Worm (Caenorhabditis elegans) whole organism, L3 larva: Measurements from ENCODE around the gene srh-128.

Experiments used
- ZK546.5 ChIP-seq: sonication (generic microtip); optimal IDR thresholded peaks from 2 replicates; lab custom pipeline; 2017; ENCODE audit warnings: missing biosample characterization, missing genetic modification characterization
- ama-1 ChIP-seq: fragments of 150-350 bp; optimal IDR thresholded peaks from 2 replicates; lab custom pipeline; 2018
- ceh-16 ChIP-seq: sonication (generic microtip); optimal IDR thresholded peaks from 2 replicates; lab custom pipeline; 2017; ENCODE audit warnings: missing biosample characterization, missing genetic modification characterization
- ceh-82 ChIP-seq: fragments of 150-350 bp; optimal IDR thresholded peaks from 2 replicates; lab custom pipeline; 2014; ENCODE audit warnings: missing biosample characterization, missing genetic modification characterization
- ceh-9 ChIP-seq: sonication (generic microtip); optimal IDR thresholded peaks from 2 replicates; lab custom pipeline; 2018; ENCODE audit warnings: missing biosample characterization, missing genetic modification characterization
- daf-12 ChIP-seq: fragments of 150-350 bp; optimal IDR thresholded peaks from 2 replicates; lab custom pipeline; 2014; ENCODE audit warnings: missing biosample characterization, missing genetic modification reagents, missing genetic modification characterization
- egl-27 ChIP-seq: sonication (generic microtip); optimal IDR thresholded peaks from 4 replicates; lab custom pipeline; 2017; ENCODE audit warnings: missing biosample characterization, missing genetic modification reagents, missing genetic modification characterization
- egl-5 ChIP-seq: fragments of 150-350 bp; optimal IDR thresholded peaks from 2 replicates; lab custom pipeline; 2017; ENCODE audit warnings: missing biosample characterization, missing genetic modification reagents, missing genetic modification characterization, inconsistent platforms
- elt-1 ChIP-seq: fragments of 150-350 bp; optimal IDR thresholded peaks from 2 replicates; lab custom pipeline; 2014; ENCODE audit warnings: missing biosample characterization, missing genetic modification characterization
- fkh-10 ChIP-seq: sonication (generic microtip); optimal IDR thresholded peaks from 2 replicates; lab custom pipeline; 2017; ENCODE audit warnings: missing biosample characterization, missing genetic modification reagents, missing genetic modification characterization
- fkh-2 ChIP-seq: fragments of 150-350 bp; optimal IDR thresholded peaks from 2 replicates; lab custom pipeline; 2014; ENCODE audit warnings: missing biosample characterization, missing genetic modification reagents, missing genetic modification characterization
- fos-1 ChIP-seq: fragments of 150-350 bp; optimal IDR thresholded peaks from 2 replicates; lab custom pipeline; 2014; ENCODE audit warnings: missing biosample characterization, missing genetic modification characterization
- jun-1 ChIP-seq: fragments of 150-350 bp; optimal IDR thresholded peaks from 2 replicates; lab custom pipeline; 2014; ENCODE audit warnings: missing biosample characterization, missing genetic modification reagents, missing genetic modification characterization
- lin-15B ChIP-seq: fragments of 150-350 bp; optimal IDR thresholded peaks from 2 replicates; lab custom pipeline; 2014; ENCODE audit warnings: missing biosample characterization, missing genetic modification characterization
- lin-39 ChIP-seq: fragments of 150-350 bp; optimal IDR thresholded peaks from 2 replicates; lab custom pipeline; 2018; ENCODE audit warnings: missing biosample characterization, missing genetic modification reagents, missing genetic modification characterization
- lsy-12 ChIP-seq: sonication (generic microtip); optimal IDR thresholded peaks from 2 replicates; lab custom pipeline; 2016; ENCODE audit warnings: mild to moderate bottlenecking, missing genetic modification characterization, missing compliant biosample characterization
- mdl-1 ChIP-seq: fragments of 150-350 bp; optimal IDR thresholded peaks from 2 replicates; lab custom pipeline; 2014; ENCODE audit warnings: missing biosample characterization, missing genetic modification characterization
- mml-1 ChIP-seq: fragments of 150-350 bp; sonication (generic microtip); optimal IDR thresholded peaks from 3 replicates; lab custom pipeline; 2014; ENCODE audit warnings: missing biosample characterization, missing genetic modification characterization
- nhr-11 ChIP-seq: fragments of 150-350 bp; optimal IDR thresholded peaks from 2 replicates; lab custom pipeline; 2014; ENCODE audit warnings: missing biosample characterization, missing genetic modification characterization
- nhr-12 ChIP-seq: fragments of 150-350 bp; optimal IDR thresholded peaks from 2 replicates; lab custom pipeline; 2014; ENCODE audit warnings: missing biosample characterization, missing genetic modification characterization
- nhr-23 ChIP-seq: fragments of 150-350 bp; optimal IDR thresholded peaks from 2 replicates; lab custom pipeline; 2014; ENCODE audit warnings: missing biosample characterization, missing genetic modification reagents, missing genetic modification characterization
- nhr-25 ChIP-seq: sonication (generic microtip); optimal IDR thresholded peaks from 2 replicates; lab custom pipeline; 2017; ENCODE audit warnings: missing biosample characterization, missing genetic modification characterization
- nhr-28 ChIP-seq: fragments of 150-350 bp; optimal IDR thresholded peaks from 2 replicates; lab custom pipeline; 2014; ENCODE audit warnings: missing biosample characterization, missing genetic modification characterization
- nhr-67 ChIP-seq: fragments of 150-350 bp; optimal IDR thresholded peaks from 2 replicates; lab custom pipeline; 2014; ENCODE audit warnings: missing biosample characterization, missing genetic modification characterization
- nhr-76 ChIP-seq: fragments of 150-350 bp; sonication (generic microtip); optimal IDR thresholded peaks from 5 replicates; lab custom pipeline; 2014; ENCODE audit warnings: missing biosample characterization, missing genetic modification characterization
- pha-4 ChIP-seq: fragments of 150-350 bp; optimal IDR thresholded peaks from 2 replicates; lab custom pipeline; 2014; ENCODE audit warnings: missing biosample characterization, missing genetic modification reagents, missing genetic modification characterization
- sea-2 ChIP-seq: fragments of 150-350 bp; sonication (generic microtip); optimal IDR thresholded peaks from 4 replicates; lab custom pipeline; 2014; ENCODE audit warnings: missing biosample characterization, missing genetic modification reagents, missing genetic modification characterization
- skn-1 ChIP-seq: fragments of 150-350 bp; optimal IDR thresholded peaks from 2 replicates; lab custom pipeline; 2014; ENCODE audit warnings: missing biosample characterization, missing genetic modification characterization
- snpc-4 ChIP-seq: fragments of 150-350 bp; optimal IDR thresholded peaks from 2 replicates; lab custom pipeline; 2014; ENCODE audit warnings: missing biosample characterization, missing genetic modification characterization
- tbx-2 ChIP-seq: sonication (generic microtip); optimal IDR thresholded peaks from 2 replicates; lab custom pipeline; 2016; ENCODE audit warnings: mild to moderate bottlenecking, missing genetic modification characterization, missing compliant biosample characterization
- unc-39 ChIP-seq: sonication (generic microtip); optimal IDR thresholded peaks from 4 replicates; lab custom pipeline; 2017; ENCODE audit warnings: missing biosample characterization, missing genetic modification characterization
- unc-62 ChIP-seq: fragments of 150-350 bp; sonication (generic microtip); optimal IDR thresholded peaks from 4 replicates; lab custom pipeline; 2014; ENCODE audit warnings: missing biosample characterization, missing genetic modification reagents, missing genetic modification characterization
- zag-1 ChIP-seq: fragments of 150-350 bp; optimal IDR thresholded peaks from 2 replicates; lab custom pipeline; 2014; ENCODE audit warnings: missing biosample characterization, missing genetic modification characterization
- ztf-11 ChIP-seq: fragments of 150-350 bp; optimal IDR thresholded peaks from 2 replicates; lab custom pipeline; 2014; ENCODE audit warnings: missing biosample characterization, missing genetic modification characterization

The srh-128 gene

DNA sequence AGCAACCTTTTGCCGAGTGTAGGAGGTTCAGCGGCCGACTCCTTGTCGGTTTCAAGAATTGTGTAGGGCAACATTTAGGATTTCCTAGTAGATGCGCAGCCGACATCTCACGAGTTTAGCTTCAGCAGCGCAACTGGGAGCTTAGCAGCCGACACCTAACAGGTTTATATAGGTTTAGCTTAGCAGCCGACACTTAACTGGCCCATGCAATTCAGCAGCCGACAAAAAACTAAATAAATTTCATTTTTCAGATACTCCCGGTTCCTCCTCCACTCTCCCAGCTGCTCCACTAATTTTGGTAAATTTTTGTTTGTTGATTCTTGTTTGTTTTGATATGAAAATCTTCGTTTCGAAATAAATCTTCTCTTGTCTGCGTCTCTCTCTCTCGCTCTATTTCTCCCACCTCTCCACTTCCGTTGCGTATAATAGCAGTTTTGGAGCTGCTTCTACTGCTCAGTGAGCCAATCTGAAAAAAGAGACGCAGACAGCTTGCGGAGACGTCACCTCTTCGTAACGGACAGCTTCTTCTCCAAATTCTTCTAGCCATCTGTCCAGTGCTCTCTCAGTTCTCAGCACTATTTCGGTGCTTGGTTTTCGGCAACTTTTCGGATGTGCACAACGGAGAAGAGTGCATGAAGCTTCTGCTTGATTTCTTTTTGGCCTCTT, 43.0 kb upstream of the srh-128 start (continued):
- TF ChIP-seq zag-1 (tag; lab: Kevin White, UChicago): peak; percentile 30
- TF ChIP-seq jun-1 (tag; lab: Kevin White, UChicago): no peak
- TF ChIP-seq nhr-67 (tag; lab: Kevin White, UChicago): no peak
- TF ChIP-seq unc-62 (GFP tag; lab: Kevin White, UChicago): peak; percentile 79
- TF ChIP-seq sea-2: no peak

- no peak for TF ChIP-seq ceh-9 (tag; lab: Kevin White, UChicago)
- TF ChIP-seq fos-1 (tag; lab: Kevin White, UChicago): no peak
- no peak for TF ChIP-seq nhr-67 (tag; lab: Kevin White, UChicago)
- TF ChIP-seq ceh-82 (tag; lab: Kevin White, UChicago): no peak
- TF ChIP-seq mdl-1 (tag; lab: Kevin White, UChicago): no peak
- no peak for TF ChIP-seq unc-62 (GFP tag; lab: Kevin White, UChicago)
- no peak for TF ChIP-seq skn-1
- no peak for TF ChIP-seq egl-5 (tag; lab: Kevin White, UChicago)
- no peak for TF ChIP-seq elt-1 (tag; lab: Kevin White, UChicago)
- no peak for TF ChIP-seq ztf-11 (tag; lab: Kevin White, UChicago)
- no peak for TF ChIP-seq nhr-12 (tag; lab: Kevin White, UChicago)
- TF ChIP-seq snpc-4 (tag; lab: Kevin White, UChicago): no peak
- TF ChIP-seq ceh-16 (tag; lab: Kevin White, UChicago): no peak
These were observed 37.2 kb upstream of the srh-128 start, which contains the start of gene T05A8.7 for ce11 chrII:2742251-2742650. Gene T05A8.7, minus strand, starts transcription at chrII:2742351.

DNA sequence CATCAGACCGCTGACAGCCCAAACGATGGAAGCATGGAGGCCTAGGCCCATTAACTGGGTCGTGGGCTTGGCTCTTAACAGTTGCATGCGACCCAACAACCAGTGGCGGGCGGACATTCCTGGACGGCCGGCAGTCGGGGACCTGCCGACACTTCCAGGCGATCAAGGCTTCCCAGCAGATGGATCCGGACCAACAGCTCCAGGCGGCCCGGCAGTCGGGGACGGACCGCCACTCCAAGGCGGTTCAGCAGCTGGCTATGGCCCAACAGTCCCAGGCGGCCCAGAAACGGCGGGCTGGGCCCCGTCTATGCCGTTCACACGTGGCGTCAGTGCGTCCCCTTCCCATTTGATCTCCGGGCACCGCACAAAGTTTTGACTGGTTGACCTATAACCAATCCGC, 36.3 kb upstream of the srh-128 start:
- TF ChIP-seq elt-1 (tag; lab: Kevin White, UChicago) (no peak), lin-15B (tag; lab: Kevin White, UChicago) (no peak), fkh-10 (GFP tag; lab: Kevin White, UChicago) (no peak), fos-1 (tag; lab: Kevin White, UChicago) (no peak), ama-1 (lab: Kevin White, UChicago) (no peak), unc-39 (tag; lab: Kevin White, UChicago) (no peak), snpc-4 (tag; lab: Kevin White, UChicago) (no peak), sea-2 (no peak), daf-12 (tag; lab: Kevin White, UChicago) (no peak)
- TF ChIP-seq, all 47 proteins: peak for 0

- TF ChIP-seq ceh-9 (tag; lab: Kevin White, UChicago): no peak
- TF ChIP-seq zag-1 (tag; lab: Kevin White, UChicago): no peak
- no peak for TF ChIP-seq nhr-28 (tag; lab: Kevin White, UChicago)
- no peak for TF ChIP-seq nhr-25 (tag; lab: Kevin White, UChicago)
- no peak for TF ChIP-seq lin-15B (tag; lab: Kevin White, UChicago)
- TF ChIP-seq lin-39 (tag; lab: Kevin White, UChicago): no peak
- no peak for TF ChIP-seq nhr-76 (tag; lab: Kevin White, UChicago)
- no peak for TF ChIP-seq nhr-11 (tag; lab: Kevin White, UChicago)
- no peak for TF ChIP-seq mdl-1 (tag; lab: Kevin White, UChicago)
- TF ChIP-seq ZK546.5 (tag; lab: Kevin White, UChicago): no peak
- TF ChIP-seq ama-1 (lab: Kevin White, UChicago): no peak
- TF ChIP-seq pha-4 (tag; lab: Kevin White, UChicago): no peak
These were observed 34.5 kb upstream of the srh-128 start, which contains the start of gene T05A8.6 for ce11 chrII:2739619-2740018. Gene T05A8.6, minus strand, starts transcription at chrII:2739719.

DNA sequence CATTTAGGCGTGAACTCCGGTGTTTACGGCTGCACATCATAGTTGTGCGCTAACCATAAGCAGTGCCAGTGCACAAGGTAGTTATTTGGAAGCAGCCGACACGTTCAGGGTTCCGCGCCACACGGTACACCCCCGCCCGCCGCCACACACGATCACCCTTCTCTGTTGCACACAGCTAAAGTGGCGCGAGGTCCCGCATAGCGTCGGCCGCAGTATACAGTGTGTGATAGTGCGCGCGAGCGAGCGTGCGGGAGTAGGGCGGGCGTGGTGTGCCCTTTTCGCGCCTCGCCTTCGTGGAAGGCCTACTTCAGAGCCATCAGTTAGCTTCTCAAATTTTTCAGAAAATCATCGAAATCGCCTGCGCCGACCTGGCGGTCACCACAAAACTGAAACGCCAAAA, 31.8 kb upstream of the srh-128 start:
- TF ChIP-seq nhr-28 (tag; lab: Kevin White, UChicago): no peak
- TF ChIP-seq tbx-2 (tag; lab: Kevin White, UChicago): no peak
- TF ChIP-seq nhr-23 (tag; lab: Kevin White, UChicago): no peak
- no peak for TF ChIP-seq jun-1 (tag; lab: Kevin White, UChicago)
- no peak for TF ChIP-seq egl-27
- TF ChIP-seq fkh-2 (tag; lab: Kevin White, UChicago): no peak
- no peak for TF ChIP-seq mml-1 (tag; lab: Kevin White, UChicago)
- TF ChIP-seq lin-39 (tag; lab: Kevin White, UChicago): no peak
- TF ChIP-seq ceh-82 (tag; lab: Kevin White, UChicago): no peak
- no peak for TF ChIP-seq lsy-12 (tag; lab: Kevin White, UChicago)
- no peak for TF ChIP-seq ceh-16 (tag; lab: Kevin White, UChicago)
- no peak for TF ChIP-seq ztf-11 (tag; lab: Kevin White, UChicago)
- no peak for TF ChIP-seq zag-1 (tag; lab: Kevin White, UChicago)
